Worm (Caenorhabditis elegans) whole organism, young adult: ENCODE measurements around the gene chil-23.

Source experiments
- B0035.1 ChIP-seq: sonication (generic microtip); optimal IDR thresholded peaks from 2 replicates; lab custom pipeline; 2016; ENCODE audit warnings: missing genetic modification characterization, mild to moderate bottlenecking, missing compliant biosample characterization, missing genotype, missing genetic modification reagents
- B0261.1 ChIP-seq: sonication (generic microtip); optimal IDR thresholded peaks from 2 replicates; lab custom pipeline; 2016; ENCODE audit warnings: mild to moderate bottlenecking, missing genetic modification characterization, moderate library complexity, missing compliant biosample characterization
- B0336.3 ChIP-seq: fragments of 200-800 bp; sonication (Bioruptor generic); IDR thresholded peaks from 2 replicates; pipeline ENCODE4 v1.3.6; 2022; ENCODE audit warnings: missing genetic modification characterization, missing compliant biosample characterization
- C17E4.6 ChIP-seq: fragments of 200-800 bp; sonication (Bioruptor generic); IDR thresholded peaks from 2 replicates; pipeline ENCODE4 v1.3.6; 2022; ENCODE audit warnings: missing genetic modification reagents, missing genetic modification characterization, missing compliant biosample characterization
- F57C9.4 ChIP-seq: sonication (generic microtip); optimal IDR thresholded peaks from 2 replicates; lab custom pipeline; 2017; ENCODE audit warnings: mild to moderate bottlenecking, missing genetic modification characterization, missing compliant biosample characterization
- K11D2.4 ChIP-seq: fragments of 200-800 bp; sonication (Bioruptor generic); IDR thresholded peaks from 2 replicates; pipeline ENCODE4 v1.3.6; 2022; ENCODE audit warnings: missing genetic modification reagents, missing genetic modification characterization, missing compliant biosample characterization
- Y53F4B.3 ChIP-seq: fragments of 200-800 bp; sonication (Bioruptor generic); IDR thresholded peaks from 2 replicates; pipeline ENCODE4 v1.3.6; 2022; ENCODE audit warnings: missing genetic modification reagents, missing genetic modification characterization, missing compliant biosample characterization
- Y67H2A.10 ChIP-seq: fragments of 200-800 bp; sonication (Bioruptor generic); conservative IDR thresholded peaks from 2 replicates; pipeline ENCODE4 v1.3.6; 2022; ENCODE audit warnings: missing genetic modification reagents, missing genetic modification characterization, missing compliant biosample characterization
- Y95B8A.8 ChIP-seq: fragments of 200-800 bp; sonication (Bioruptor generic); IDR thresholded peaks from 2 replicates; pipeline ENCODE4 v1.3.6; 2022; ENCODE audit warnings: missing genetic modification reagents, missing genetic modification characterization, missing compliant biosample characterization
- akir-1 ChIP-seq: fragments of 200-800 bp; sonication (Bioruptor generic); optimal IDR thresholded peaks from 2 replicates; lab custom pipeline; 2018; ENCODE audit warnings: mild to moderate bottlenecking, missing genetic modification characterization, moderate library complexity, missing compliant biosample characterization
- aptf-3 ChIP-seq: fragments of 200-800 bp; sonication (Bioruptor generic); IDR thresholded peaks from 2 replicates; pipeline ENCODE4 v1.3.6; 2022; ENCODE audit warnings: missing genetic modification characterization, missing compliant biosample characterization
- atf-7 ChIP-seq: sonication (generic microtip); optimal IDR thresholded peaks from 2 replicates; lab custom pipeline; 2017; ENCODE audit warnings: mild to moderate bottlenecking, missing genetic modification characterization, missing compliant biosample characterization
- athp-1 ChIP-seq: sonication (generic microtip); optimal IDR thresholded peaks from 2 replicates; lab custom pipeline; 2017; ENCODE audit warnings: mild to moderate bottlenecking, missing genetic modification characterization, missing compliant biosample characterization
- ccch-3 ChIP-seq: fragments of 200-800 bp; sonication (Bioruptor generic); optimal IDR thresholded peaks from 2 replicates; lab custom pipeline; 2018; ENCODE audit warnings: mild to moderate bottlenecking, missing genetic modification characterization, missing compliant biosample characterization
- chd-7 ChIP-seq: sonication (generic microtip); optimal IDR thresholded peaks from 2 replicates; lab custom pipeline; 2016; ENCODE audit warnings: mild to moderate bottlenecking, missing genetic modification characterization, moderate library complexity, missing compliant biosample characterization
- dpl-1 ChIP-seq: fragments of 150-350 bp; optimal IDR thresholded peaks from 2 replicates; lab custom pipeline; 2014; ENCODE audit warnings: missing biosample characterization, missing genetic modification reagents, missing genetic modification characterization
- ets-4 ChIP-seq: fragments of 200-800 bp; sonication (Bioruptor generic); optimal IDR thresholded peaks from 2 replicates; lab custom pipeline; 2018; ENCODE audit warnings: mild to moderate bottlenecking, missing genetic modification characterization, missing compliant biosample characterization
- hlh-26 ChIP-seq: fragments of 200-800 bp; sonication (Bioruptor generic); conservative IDR thresholded peaks from 2 replicates; pipeline ENCODE4 v1.3.6; 2022; ENCODE audit warnings: missing genetic modification reagents, missing genetic modification characterization, missing compliant biosample characterization
- lag-1 ChIP-seq: fragments of 200-800 bp; sonication (Bioruptor generic); IDR thresholded peaks from 2 replicates; pipeline ENCODE4 v1.3.6; 2022; ENCODE audit warnings: missing genetic modification reagents, missing genetic modification characterization, missing compliant biosample characterization
- lin-35 ChIP-seq, 3 experiments: fragments of 150-350 bp in 2 of 3; sonication (generic microtip) in 1 of 3; optimal IDR thresholded peaks; 2 replicates each; lab custom pipeline; 2014 to 2018; ENCODE audit warnings: missing biosample characterization in 3 of 3, missing genetic modification characterization in 3 of 3, missing genetic modification reagents in 3 of 3
- lin-54 ChIP-seq: fragments of 200-800 bp; sonication (Bioruptor generic); optimal IDR thresholded peaks from 2 replicates; lab custom pipeline; 2018; ENCODE audit warnings: mild to moderate bottlenecking, missing genetic modification characterization, missing compliant biosample characterization
- lir-1 ChIP-seq: fragments of 200-800 bp; sonication (Bioruptor generic); conservative IDR thresholded peaks from 2 replicates; pipeline ENCODE4 v1.3.6; 2022; ENCODE audit warnings: missing genetic modification reagents, missing genetic modification characterization, missing compliant biosample characterization
- nfya-2 ChIP-seq: fragments of 200-800 bp; sonication (Bioruptor generic); IDR thresholded peaks from 2 replicates; pipeline ENCODE4 v1.3.6; 2022; ENCODE audit warnings: missing genetic modification reagents, missing genetic modification characterization, missing compliant biosample characterization
- nhr-179 ChIP-seq: sonication (generic microtip); optimal IDR thresholded peaks from 2 replicates; lab custom pipeline; 2016; ENCODE audit warnings: mild to moderate bottlenecking, missing genetic modification characterization, missing compliant biosample characterization
- nhr-80 ChIP-seq: sonication (generic microtip); optimal IDR thresholded peaks from 2 replicates; lab custom pipeline; 2016; ENCODE audit warnings: missing genetic modification characterization, missing compliant biosample characterization
- rcor-1 ChIP-seq: fragments of 200-800 bp; sonication (Bioruptor generic); IDR thresholded peaks from 2 replicates; pipeline ENCODE4 v1.3.6; 2022; ENCODE audit warnings: missing genetic modification reagents, missing genetic modification characterization, missing compliant biosample characterization
- rpc-1 ChIP-seq, 2 experiments: fragments of 150-350 bp in 1 of 2; sonication (generic microtip) in 1 of 2; optimal IDR thresholded peaks; 2 replicates each; lab custom pipeline; 2014 to 2018; ENCODE audit warnings: missing biosample characterization in 1 of 2, missing genetic modification characterization in 1 of 2, missing genetic modification reagents in 1 of 2, missing genotype in 1 of 2
- snpc-4 ChIP-seq, 5 experiments: fragments of 150-350 bp in 1 of 5; sonication (generic microtip) in 4 of 5; optimal IDR thresholded peaks; 2 replicates each; lab custom pipeline; 2014 to 2018; ENCODE audit warnings: missing genetic modification characterization in 5 of 5, missing biosample characterization in 3 of 5, antibody characterized with exemption in 2 of 5, mild to moderate bottlenecking in 2 of 5, missing compliant biosample characterization in 2 of 5, missing genotype in 2 of 5, moderate library complexity in 2 of 5, missing genetic modification reagents in 1 of 5
- tbp1 ChIP-seq: fragments of 200-800 bp; sonication (Bioruptor generic); optimal IDR thresholded peaks from 2 replicates; lab custom pipeline; 2018; ENCODE audit warnings: mild to moderate bottlenecking, missing genetic modification characterization, missing compliant biosample characterization
- zfh-2 ChIP-seq: fragments of 200-800 bp; sonication (Bioruptor generic); conservative IDR thresholded peaks from 2 replicates; pipeline ENCODE4 v1.3.6; 2022; ENCODE audit warnings: missing genetic modification reagents, missing genetic modification characterization, missing compliant biosample characterization
- ztf-18 ChIP-seq: sonication (generic microtip); optimal IDR thresholded peaks from 2 replicates; lab custom pipeline; 2016; ENCODE audit warnings: missing genotype, mild to moderate bottlenecking, missing genetic modification characterization, missing compliant biosample characterization
- ztf-25 ChIP-seq: fragments of 200-800 bp; sonication (Bioruptor generic); IDR thresholded peaks from 2 replicates; pipeline ENCODE4 v1.3.6; 2022; ENCODE audit warnings: missing genetic modification reagents, missing genetic modification characterization, missing compliant biosample characterization
- ztf-28 ChIP-seq: fragments of 200-800 bp; sonication (Bioruptor generic); IDR thresholded peaks from 2 replicates; pipeline ENCODE4 v1.3.6; 2022; ENCODE audit warnings: missing genetic modification reagents, missing genetic modification characterization, missing compliant biosample characterization

Gene chil-23

DNA sequence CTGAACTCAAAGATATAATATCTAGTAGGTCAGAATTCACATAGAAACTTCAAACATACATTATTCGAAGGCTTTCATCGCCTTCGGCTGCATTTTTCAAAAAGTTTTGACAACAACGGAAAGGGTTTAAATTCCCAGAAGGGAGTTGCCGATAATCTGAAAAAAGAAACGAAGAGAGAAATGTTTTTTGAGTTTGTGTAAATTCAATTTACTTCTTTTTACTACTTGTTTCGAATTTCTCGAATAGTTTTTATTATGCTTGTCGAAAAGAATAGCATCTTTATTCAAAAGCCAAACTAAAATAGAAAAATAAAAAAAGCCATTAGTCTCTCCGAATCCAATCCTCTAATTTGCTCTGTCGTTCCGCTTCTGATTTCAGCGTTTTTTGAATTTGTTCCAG is 37.3 kb downstream of the chil-23 start:
- TF ChIP-seq nhr-80 (tag; lab: Kevin White, UChicago) (no peak), atf-7 (tag; lab: Kevin White, UChicago) (no peak), C17E4.6 (GFP tag; lab: Robert Waterston, UW) (no peak), Y67H2A.10 (GFP tag; lab: Robert Waterston, UW) (no peak), Y53F4B.3 (GFP tag; lab: Robert Waterston, UW) (no peak)

- TF ChIP-seq aptf-3 (GFP tag; lab: Robert Waterston, UW) = no peak
- no peak for TF ChIP-seq B0035.1 (tag; lab: Kevin White, UChicago)
- no peak for TF ChIP-seq rcor-1 (GFP tag; lab: Robert Waterston, UW)
- no peak for TF ChIP-seq hlh-26 (GFP tag; lab: Robert Waterston, UW)
- TF ChIP-seq chd-7 (tag; lab: Kevin White, UChicago) = no peak
- TF ChIP-seq akir-1 (GFP tag; lab: Kevin White, UChicago) = no peak
Observed at ce11 chrII:9427644-9428043, 40.8 kb downstream of the chil-23 start, which contains the start of gene M176.5. Gene M176.5, minus strand, starts transcription at chrII:9427744.

- TF ChIP-seq rpc-1 (optimal IDR thresholded peaks at IDR 0.05; lab: Kevin White, UChicago) = no peak
- TF ChIP-seq rpc-1 (tag; optimal IDR thresholded peaks at IDR 0.05; lab: Kevin White, UChicago) = no peak
- no peak for TF ChIP-seq nhr-179
- no peak for TF ChIP-seq tbp1 (GFP tag; lab: Kevin White, UChicago)
- TF ChIP-seq ccch-3 = no peak
- no peak for TF ChIP-seq K11D2.4 (GFP tag; lab: Robert Waterston, UW)
- TF ChIP-seq Y95B8A.8 (GFP tag; lab: Robert Waterston, UW) = no peak
- no peak for TF ChIP-seq B0261.1 (tag; lab: Kevin White, UChicago)
- TF ChIP-seq dpl-1 (GFP tag; lab: Kevin White, UChicago) = no peak
- no peak for TF ChIP-seq ets-4 (GFP tag; lab: Kevin White, UChicago)
- no peak for TF ChIP-seq nfya-2 (GFP tag; lab: Robert Waterston, UW)
- TF ChIP-seq zfh-2 (GFP tag; lab: Robert Waterston, UW) = no peak
Observed at ce11 chrII:9426076-9426475, 42.3 kb downstream of the chil-23 start, which contains the start of gene M176.10. Gene M176.10, minus strand, starts transcription at chrII:9426176.

DNA sequence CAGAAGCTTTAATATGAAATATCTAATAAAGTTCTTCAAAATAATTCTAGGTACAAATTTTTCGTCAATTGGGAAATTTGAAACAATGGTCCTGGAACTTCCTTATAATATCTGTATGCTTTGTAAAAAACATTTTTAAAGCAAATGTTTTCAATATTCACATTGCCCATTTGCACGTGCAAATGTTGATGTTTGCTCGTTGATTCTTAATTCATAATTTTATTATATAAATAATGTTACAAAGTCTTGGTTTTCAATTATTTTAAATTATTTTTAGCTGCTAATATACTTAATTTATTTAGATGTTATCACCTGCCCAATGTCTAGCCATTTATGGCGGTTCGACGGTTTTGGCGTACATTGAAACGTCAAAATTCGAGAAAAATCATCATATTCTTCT is 46.4 kb downstream of the chil-23 start, which contains the start of gene M176.11:
Gene M176.11 (plus strand): TSS at position 301 of the 400 bp plus-strand sequence.
- no peak for TF ChIP-seq lin-54
- TF ChIP-seq nfya-2 (GFP tag; lab: Robert Waterston, UW) = no peak
- TF ChIP-seq lin-35 (GFP tag; optimal IDR thresholded peaks at IDR 0.05; lab: Kevin White, UChicago) = no peak
- no peak for TF ChIP-seq lir-1 (GFP tag; lab: Robert Waterston, UW)
- TF ChIP-seq ztf-25 (GFP tag; lab: Robert Waterston, UW) = no peak
- no peak for TF ChIP-seq B0336.3 (GFP tag; lab: Robert Waterston, UW)
- no peak for TF ChIP-seq ztf-28 (GFP tag; lab: Robert Waterston, UW)
- TF ChIP-seq snpc-4 (GFP tag; optimal IDR thresholded peaks at IDR 0.05; lab: Kevin White, UChicago) = no peak
- TF ChIP-seq snpc-4 (tag; optimal IDR thresholded peaks at IDR 0.05; lab: Kevin White, UChicago) = no peak
- no peak for TF ChIP-seq B0261.1 (tag; lab: Kevin White, UChicago)
- no peak for TF ChIP-seq athp-1 (tag; lab: Kevin White, UChicago)
- TF ChIP-seq F57C9.4 (tag; lab: Kevin White, UChicago) = no peak
- TF ChIP-seq ztf-18 (tag; lab: Kevin White, UChicago) = no peak
- TF ChIP-seq lag-1 = no peak
- TF ChIP-seq ccch-3 = no peak
- TF ChIP-seq, all 124 proteins: peak for 0
